Fruit fly (Drosophila melanogaster) ovary, adult (tissue): ENCODE measurements around the gene CG32237.

Source experiments
- CG17801 ChIP-seq: fragments of 200-800 bp; optimal IDR thresholded peaks from 2 replicates; lab custom pipeline; 2019; ENCODE audit warnings: missing biosample characterization, mild to moderate bottlenecking, missing genetic modification characterization, moderate library complexity; ENCODE audit not compliant: partially characterized antibody

Gene CG32237

dm6 chr3L:4852411-4853050 is at the start of gene CG32237:
CG32237 (minus strand) TSS chr3L:4852461.
- no peak for TF ChIP-seq CG17801 (GFP tag; lab: Kevin White, UChicago)

DNA sequence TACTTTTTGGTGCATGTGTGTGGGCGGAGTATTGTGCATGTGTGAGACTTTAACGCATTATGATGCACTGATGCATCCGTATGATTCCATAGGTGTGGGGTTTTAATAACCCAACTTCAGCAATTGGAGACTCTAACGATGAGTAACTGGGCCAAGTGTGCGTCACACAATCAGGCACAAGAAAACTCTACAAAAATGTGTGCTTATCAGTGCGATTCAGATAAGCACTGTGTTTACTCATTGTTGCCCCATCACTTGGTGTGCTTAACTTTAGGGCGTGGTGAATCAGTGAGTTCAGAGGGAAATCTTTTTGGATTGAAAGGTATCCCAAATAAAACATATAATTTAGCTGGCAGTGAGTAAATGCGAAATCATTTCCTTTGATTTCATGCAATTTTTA is 46.9 kb upstream of the CG32237 start:
- no peak for TF ChIP-seq CG17801 (GFP tag; lab: Kevin White, UChicago)

dm6 chr3L:4898647-4899046 is 46.4 kb upstream of the CG32237 start, which contains the start of gene hoka:
hoka (plus strand) TSS chr3L:4898900.
- TF ChIP-seq CG17801 (GFP tag; lab: Kevin White, UChicago), result no peak

DNA sequence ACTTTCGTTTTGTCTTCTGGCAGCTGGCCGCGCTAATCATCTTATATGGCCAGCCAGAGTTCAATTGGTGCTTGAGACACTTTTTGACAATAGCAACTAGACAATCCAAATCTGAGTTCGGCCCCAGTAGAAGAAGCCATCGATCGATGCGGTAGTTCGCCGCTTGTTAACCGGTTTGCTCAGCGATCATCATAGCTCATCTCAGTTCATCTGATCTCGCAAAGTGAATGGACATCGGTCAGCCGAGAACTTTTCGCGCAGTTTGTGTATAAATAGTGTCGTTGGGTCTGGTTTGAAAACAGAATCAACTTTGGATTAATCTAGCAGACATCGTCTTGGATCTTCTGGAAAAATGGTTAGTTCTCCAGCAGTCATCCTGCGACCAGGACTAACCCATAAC is 44.3 kb upstream of the CG32237 start, which contains the start of gene CG13705:
TSS of gene CG13705 (plus strand) at position 301 of the 400 bp plus-strand sequence.
- TF ChIP-seq CG17801 (GFP tag; lab: Kevin White, UChicago), result no peak

- no peak for TF ChIP-seq CG17801 (GFP tag; lab: Kevin White, UChicago)
These were observed 8.7 kb upstream of the CG32237 start, which contains the start of gene Dnah3 for dm6 chr3L:4860969-4861368. Dnah3 (plus strand) TSS chr3L:4861269.

DNA sequence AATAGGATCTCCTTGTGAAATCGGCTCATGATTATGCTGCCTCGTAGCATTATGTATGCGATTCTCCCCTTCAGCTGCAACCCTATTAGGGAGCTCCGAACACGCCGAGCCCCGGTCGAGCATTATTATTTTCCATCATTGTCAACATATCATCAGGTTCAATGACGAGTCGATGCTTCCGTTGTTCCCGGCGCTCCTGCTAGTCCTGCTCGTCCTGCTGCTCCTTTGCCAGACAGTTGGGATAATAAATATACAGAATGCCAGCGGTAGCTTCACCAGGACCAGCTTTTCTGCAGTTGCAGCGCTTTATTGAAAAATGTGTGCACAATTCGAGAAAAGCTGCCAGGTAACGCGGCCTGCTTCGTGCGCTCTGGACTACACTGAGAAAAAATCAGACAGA is 8.1 kb upstream of the CG32237 start, which contains the start of gene CG32235:
TSS of gene CG32235 (minus strand) at position 101 of the 400 bp plus-strand sequence.
- no peak for TF ChIP-seq CG17801 (GFP tag; lab: Kevin White, UChicago)

- no peak for TF ChIP-seq CG17801 (GFP tag; lab: Kevin White, UChicago)
These were observed 2.9 kb upstream of the CG32237 start for dm6 chr3L:4855208-4855607.

- TF ChIP-seq CG17801 (GFP tag; lab: Kevin White, UChicago), result no peak
These were observed 1.9 kb upstream of the CG32237 start for dm6 chr3L:4854153-4854552.

DNA sequence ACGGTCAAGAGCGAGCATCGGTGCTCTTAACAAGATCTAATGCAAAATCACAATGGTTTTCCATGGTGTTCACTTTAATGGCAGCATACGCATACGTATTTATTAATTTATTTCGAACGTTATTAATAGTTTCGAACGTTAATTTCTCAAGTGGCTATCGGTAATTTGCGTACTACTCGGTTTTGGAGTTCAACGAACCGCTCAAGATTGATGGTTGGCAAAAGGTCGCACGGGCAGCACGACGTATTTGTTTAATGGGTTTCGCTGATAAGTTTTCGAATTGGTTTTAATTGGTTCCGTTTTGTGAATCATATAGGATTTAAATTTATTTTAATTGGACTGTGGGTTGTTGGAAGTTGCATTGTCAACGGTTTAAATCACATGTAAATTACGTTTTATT is 809 bp upstream of the CG32237 start:
- no peak for TF ChIP-seq CG17801 (GFP tag; lab: Kevin White, UChicago)

dm6 chr3L:4848066-4848465 is 4.2 kb downstream of the CG32237 start:
- TF ChIP-seq CG17801 (GFP tag; lab: Kevin White, UChicago), result no peak

- no peak for TF ChIP-seq CG17801 (GFP tag; lab: Kevin White, UChicago)
These were observed 7.5 kb downstream of the CG32237 start for dm6 chr3L:4844792-4845191.

- TF ChIP-seq CG17801 (GFP tag; lab: Kevin White, UChicago), result no peak
These were observed 8.8 kb downstream of the CG32237 start for dm6 chr3L:4843428-4843827.

DNA sequence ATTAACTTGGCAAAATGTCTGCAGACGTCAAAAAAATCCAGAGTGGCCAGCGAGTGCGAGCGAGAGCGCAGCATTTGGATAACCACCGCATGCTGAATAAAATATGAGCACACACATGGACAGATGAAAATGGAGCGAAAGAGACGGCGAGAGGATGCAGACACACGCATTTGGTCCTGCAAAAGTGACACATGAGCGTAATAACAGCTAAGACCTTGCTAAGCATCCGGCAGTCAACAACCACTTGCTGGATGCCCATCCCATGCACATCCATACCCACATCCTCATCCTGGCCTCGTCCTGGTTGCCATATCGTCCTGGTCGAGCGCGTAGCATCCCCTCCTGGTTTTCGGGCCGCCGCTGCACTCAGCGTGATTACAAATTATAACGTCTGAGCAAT is 9.6 kb downstream of the CG32237 start:
- TF ChIP-seq CG17801 (GFP tag; lab: Kevin White, UChicago), result no peak

- no peak for TF ChIP-seq CG17801 (GFP tag; lab: Kevin White, UChicago)
These were observed 12.0 kb downstream of the CG32237 start, which contains the start of gene CG13707 for dm6 chr3L:4840039-4840939. CG13707 (minus strand) TSS chr3L:4840108.

DNA sequence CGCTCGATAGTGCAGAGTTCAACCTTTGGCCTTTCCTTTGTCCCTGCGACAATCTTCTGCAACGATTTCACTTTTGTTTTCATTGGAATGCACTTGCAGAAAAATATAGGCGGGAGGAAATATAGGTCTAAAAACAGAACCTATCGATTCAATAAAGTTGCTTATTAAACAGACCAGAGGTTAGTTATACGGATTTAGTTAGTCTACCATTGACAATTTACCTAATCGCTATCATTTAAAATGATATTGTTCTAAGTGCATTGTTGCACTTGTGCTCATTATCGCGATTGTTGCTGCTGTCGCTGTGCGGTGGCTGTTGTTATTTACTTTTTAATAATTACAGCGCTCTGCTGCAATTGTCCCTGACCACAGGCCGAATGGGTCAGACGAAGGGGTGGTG is 15.9 kb downstream of the CG32237 start:
- TF ChIP-seq CG17801 (GFP tag; lab: Kevin White, UChicago), result no peak
